Worm (Caenorhabditis elegans): ENCODE data around the gene rop-1.

rop-1 gene

ce11 chrV:10222007-10222406 lies 32.8 kb downstream of the rop-1 start, which contains the start of gene C12D8.20:
C12D8.20 (plus strand) TSS chrV:10222307.
- TF ChIP-seq him-1 (tag; optimal IDR thresholded peaks at IDR 0.05) (no peak), W03F9.2 (tag; optimal IDR thresholded peaks at IDR 0.05) (no peak), dao-5 (tag; optimal IDR thresholded peaks at IDR 0.05) (no peak)

DNA sequence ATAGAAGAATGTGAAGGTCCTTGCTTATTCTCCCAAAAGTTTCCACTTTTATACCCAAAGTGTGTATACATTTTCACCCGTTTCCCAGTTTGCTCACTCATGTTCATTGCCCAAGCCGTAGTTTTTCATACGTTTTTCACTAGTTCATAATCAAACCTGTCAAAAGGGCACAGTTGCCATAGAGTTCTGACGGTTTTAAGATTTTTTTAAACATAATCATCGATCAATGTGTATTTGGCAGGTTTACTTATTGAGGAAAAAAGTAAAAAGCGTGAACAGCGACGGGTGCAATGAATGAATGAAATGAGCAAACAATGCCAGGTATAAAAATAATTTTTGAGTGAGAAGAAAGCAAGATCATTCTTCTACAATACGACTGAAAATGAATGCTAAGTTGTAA lies 33.5 kb downstream of the rop-1 start, which contains the start of the genes fipr-5 and fipr-9:
TSS of gene fipr-5 (minus strand) at position 101 of the 400 bp plus-strand sequence.
TSS of gene fipr-9 (plus strand) at position 346 of the 400 bp plus-strand sequence.
- no peak for TF ChIP-seq W03F9.2 (tag; optimal IDR thresholded peaks at IDR 0.05)
- no peak for TF ChIP-seq him-1 (tag; optimal IDR thresholded peaks at IDR 0.05)
- TF ChIP-seq dao-5 (tag; optimal IDR thresholded peaks at IDR 0.05) = no peak

DNA sequence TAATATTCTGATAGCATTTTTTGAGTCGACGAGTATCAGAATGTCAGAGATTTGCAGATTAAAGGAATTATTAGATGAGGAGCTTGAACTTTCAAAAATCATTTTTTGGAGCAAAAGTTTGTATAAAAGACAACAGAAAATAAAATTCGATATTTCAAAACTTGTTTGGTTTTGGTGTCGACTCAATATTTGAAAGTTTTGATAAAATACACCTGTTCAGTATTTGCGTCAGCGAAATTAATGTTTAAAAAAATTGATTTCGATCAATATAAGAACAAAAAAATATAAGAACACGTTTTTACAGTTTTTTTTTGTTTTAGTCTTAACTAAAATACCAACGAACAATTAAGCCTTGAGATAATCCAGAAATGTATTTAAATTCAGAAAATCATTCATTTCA lies 34.2 kb downstream of the rop-1 start, which contains the start of gene C12D8.13:
TSS of gene C12D8.13 (minus strand) at position 101 of the 400 bp plus-strand sequence.
- TF ChIP-seq him-1 (tag; optimal IDR thresholded peaks at IDR 0.05) (no peak), W03F9.2 (tag; optimal IDR thresholded peaks at IDR 0.05) (no peak), dao-5 (tag; optimal IDR thresholded peaks at IDR 0.05) (no peak)

DNA sequence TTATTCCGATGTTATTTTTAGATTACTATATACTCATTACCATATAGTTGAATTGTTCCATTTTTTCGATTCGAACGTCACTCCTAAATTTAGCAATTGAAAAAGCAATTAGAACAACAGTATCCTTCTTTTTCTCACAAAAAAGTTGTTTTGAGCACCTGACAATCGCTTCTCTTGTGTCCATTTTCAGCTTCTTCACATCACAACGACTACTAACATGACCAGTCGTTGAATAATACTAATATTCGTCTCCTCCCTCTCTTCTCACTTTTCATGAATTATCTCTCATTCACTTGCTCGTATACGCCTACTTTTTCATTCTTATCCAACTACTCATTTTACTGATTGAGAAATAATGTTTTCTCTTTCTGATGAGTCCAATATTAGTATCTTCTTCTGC lies 38.1 kb downstream of the rop-1 start, which contains the start of gene ZK856.14:
TSS of gene ZK856.14 (plus strand) at position 301 of the 400 bp plus-strand sequence.
- TF ChIP-seq W03F9.2 (tag; optimal IDR thresholded peaks at IDR 0.05) = no peak
- no peak for TF ChIP-seq dao-5 (tag; optimal IDR thresholded peaks at IDR 0.05)
- no peak for TF ChIP-seq him-1 (tag; optimal IDR thresholded peaks at IDR 0.05)

ce11 chrV:10212627-10213026 lies 42.2 kb downstream of the rop-1 start, which contains the start of gene hpo-40:
hpo-40 (plus strand) TSS chrV:10212927.
- TF ChIP-seq him-1 (tag; optimal IDR thresholded peaks at IDR 0.05) (no peak), W03F9.2 (tag; optimal IDR thresholded peaks at IDR 0.05) (no peak), dao-5 (tag; optimal IDR thresholded peaks at IDR 0.05) (no peak)

DNA sequence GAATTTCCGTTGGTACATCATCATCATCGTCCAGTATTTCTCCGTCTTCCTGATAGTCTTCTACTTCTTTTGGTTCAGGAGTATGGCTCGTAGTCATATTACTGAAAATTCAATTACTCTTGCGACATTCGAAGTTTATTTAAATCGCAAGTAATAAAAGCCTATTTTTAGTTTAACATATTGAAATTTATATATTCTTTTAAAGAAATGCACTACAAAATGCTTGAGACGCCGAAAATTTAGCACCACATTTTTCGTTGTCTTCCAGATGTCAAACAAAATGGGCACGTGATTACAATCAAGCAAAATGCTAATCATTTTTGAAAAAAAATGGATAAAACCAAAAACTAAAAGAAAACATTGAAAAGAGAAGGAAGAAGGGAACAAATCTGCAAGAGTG lies 42.8 kb downstream of the rop-1 start, which contains the start of gene zhit-3:
TSS of gene zhit-3 (minus strand) at position 101 of the 400 bp plus-strand sequence.
- no peak for TF ChIP-seq him-1 (tag; optimal IDR thresholded peaks at IDR 0.05)

DNA sequence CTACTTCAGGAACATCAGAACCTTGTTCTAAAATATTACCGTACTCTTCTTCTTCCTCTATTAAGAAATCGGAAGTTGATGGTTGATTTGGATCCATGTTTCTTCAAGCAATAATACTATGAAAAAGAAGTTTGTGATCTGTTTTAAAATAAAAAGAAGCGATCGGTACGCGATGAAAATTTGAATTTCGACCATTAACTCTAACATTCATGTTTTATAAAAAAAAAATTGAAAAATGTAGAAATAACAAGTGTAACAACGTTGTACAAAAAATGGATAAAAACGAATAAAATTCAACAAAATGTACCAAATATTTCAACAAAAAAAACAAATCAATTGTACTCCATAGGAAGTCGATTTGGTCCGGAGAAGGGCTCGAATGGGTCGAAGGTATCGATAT lies 44.6 kb downstream of the rop-1 start, which contains the start of gene tftc-3:
TSS of gene tftc-3 (minus strand) at position 101 of the 400 bp plus-strand sequence.
- no peak for TF ChIP-seq dao-5 (tag; optimal IDR thresholded peaks at IDR 0.05)
- TF ChIP-seq him-1 (tag; optimal IDR thresholded peaks at IDR 0.05) = no peak
- no peak for TF ChIP-seq W03F9.2 (tag; optimal IDR thresholded peaks at IDR 0.05)

DNA sequence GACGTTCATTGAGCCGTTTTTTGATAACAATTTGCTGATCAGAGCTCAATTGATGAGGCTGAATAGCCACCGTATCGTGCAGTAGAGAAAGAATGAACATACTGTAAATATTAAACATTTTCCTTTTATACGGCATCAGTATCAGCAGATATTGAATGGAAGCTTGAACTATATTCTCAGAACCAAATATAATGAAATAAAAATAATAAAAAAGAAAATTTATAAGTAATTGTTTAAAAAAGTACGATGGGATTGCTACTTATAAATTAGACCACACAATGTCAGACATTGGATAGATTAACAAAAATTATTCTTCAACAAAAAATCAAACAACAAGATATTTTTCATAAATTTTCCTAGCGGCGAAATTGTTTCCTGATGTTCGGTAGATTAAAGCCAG lies 48.4 kb downstream of the rop-1 start, which contains the start of gene rpc-25:
TSS of gene rpc-25 (minus strand) at position 101 of the 400 bp plus-strand sequence.
- TF ChIP-seq dao-5 (tag; optimal IDR thresholded peaks at IDR 0.05) (no peak), W03F9.2 (tag; optimal IDR thresholded peaks at IDR 0.05) (no peak), him-1 (tag; optimal IDR thresholded peaks at IDR 0.05) (no peak)

DNA sequence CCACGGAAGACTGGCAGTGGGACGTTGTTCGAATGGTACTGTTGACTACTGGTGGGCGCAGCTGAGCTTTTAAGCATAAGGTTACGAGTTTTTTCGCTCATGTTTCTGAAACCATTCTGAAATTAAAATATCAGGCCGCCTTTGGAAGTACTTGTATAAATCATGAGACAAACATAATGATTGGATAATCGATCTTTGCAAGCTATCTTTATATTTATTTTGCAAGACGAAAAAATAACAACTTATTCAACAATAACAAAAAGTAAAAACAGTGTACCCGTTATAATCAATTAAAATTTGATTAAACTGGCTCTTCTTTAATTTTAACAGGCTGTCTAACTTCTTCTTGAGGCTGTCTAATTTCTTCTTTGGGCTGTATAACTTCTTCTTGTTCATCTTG lies 49.4 kb downstream of the rop-1 start, which contains the start of gene ZK856.16:
TSS of gene ZK856.16 (minus strand) at position 101 of the 400 bp plus-strand sequence.
- TF ChIP-seq dao-5 (tag; optimal IDR thresholded peaks at IDR 0.05) (no peak), him-1 (tag; optimal IDR thresholded peaks at IDR 0.05) (no peak), W03F9.2 (tag; optimal IDR thresholded peaks at IDR 0.05) (no peak)

DNA sequence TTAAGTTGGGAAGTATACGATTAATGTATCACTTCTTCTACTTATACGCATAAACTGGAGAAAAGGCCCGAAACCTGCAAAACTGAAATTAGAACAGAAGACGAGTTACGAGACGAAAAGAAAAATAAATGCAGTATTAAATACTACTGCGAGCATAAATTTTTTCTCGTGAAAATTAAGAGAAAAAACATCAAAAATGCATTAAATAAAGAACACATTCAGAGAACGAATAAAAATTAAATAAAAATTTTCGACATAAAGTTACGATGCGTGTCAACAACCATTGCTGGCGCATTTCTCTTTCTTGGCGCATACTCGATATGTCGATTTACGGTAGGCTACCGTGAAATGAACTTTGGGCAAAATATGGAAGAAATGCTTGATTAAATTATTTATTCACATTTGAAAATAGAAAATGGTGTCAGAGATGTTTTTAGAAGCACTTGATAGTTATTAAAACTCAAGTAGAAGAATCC lies 50.0 kb downstream of the rop-1 start, which contains the start of the genes ZK856.19 and ZK856.11:
TSS of gene ZK856.19 (minus strand) at position 51 of the 476 bp plus-strand sequence.
TSS of gene ZK856.11 (minus strand) at position 76 of the 476 bp plus-strand sequence.
- peak; percentile 58 for TF ChIP-seq W03F9.2 (tag; optimal IDR thresholded peaks at IDR 0.05)
- no peak for TF ChIP-seq dao-5 (tag; optimal IDR thresholded peaks at IDR 0.05)

ce11 chrV:10203435-10204009 lies 51.3 kb downstream of the rop-1 start, which contains the start of gene chpf-1:
chpf-1 (minus strand) TSS chrV:10203485.
- TF ChIP-seq him-1 (tag; optimal IDR thresholded peaks at IDR 0.05) (no peak), dao-5 (tag; optimal IDR thresholded peaks at IDR 0.05) (no peak), W03F9.2 (tag; optimal IDR thresholded peaks at IDR 0.05) (no peak)
